Fruit fly (Drosophila melanogaster) whole organism, embryonic: ENCODE results near the gene CG13996.
A peak's percentile ranks its signal among the peaks of the same experiment; 100 is the strongest.

Experiments
- ATbp ChIP-seq: fragments of 200-800 bp; sonication (Bioruptor generic); optimal IDR thresholded peaks from 2 replicates; lab custom pipeline; 2017; ENCODE audit warnings: missing biosample characterization, mild to moderate bottlenecking, missing genetic modification characterization, missing genetic modification reagents
- Blimp-1 ChIP-seq: fragments of 200-800 bp; sonication (Bioruptor generic); optimal IDR thresholded peaks from 3 replicates; lab custom pipeline; 2018; ENCODE audit warnings: missing biosample characterization, missing genetic modification characterization, mild to moderate bottlenecking, moderate library complexity, missing genetic modification reagents
- CG10321 ChIP-seq: fragments of 200-800 bp; sonication (Bioruptor generic); IDR thresholded peaks from 2 replicates; pipeline ENCODE4 v1.3.6; 2022; ENCODE audit warnings: missing biosample characterization, missing genetic modification characterization
- CG10654 ChIP-seq: fragments of 200-800 bp; sonication (Bioruptor generic); optimal IDR thresholded peaks from 2 replicates; lab custom pipeline; 2016; ENCODE audit warnings: missing biosample characterization, missing genetic modification characterization
- CG10979 ChIP-seq: fragments of 200-800 bp; sonication (Bioruptor generic); optimal IDR thresholded peaks from 2 replicates; lab custom pipeline; 2018; ENCODE audit warnings: missing biosample characterization, mild to moderate bottlenecking, missing genetic modification characterization, moderate library complexity
- CG17829 ChIP-seq: fragments of 200-800 bp; optimal IDR thresholded peaks from 2 replicates; lab custom pipeline; 2019; ENCODE audit warnings: missing biosample characterization, mild to moderate bottlenecking, missing genetic modification characterization, moderate library complexity
- CG18599 ChIP-seq: fragments of 200-800 bp; sonication (Bioruptor generic); optimal IDR thresholded peaks from 3 replicates; lab custom pipeline; 2017; ENCODE audit warnings: missing biosample characterization, missing genetic modification characterization, mild to moderate bottlenecking, moderate library complexity, missing genetic modification reagents
- CG2120 ChIP-seq: fragments of 200-800 bp; sonication (Bioruptor generic); optimal IDR thresholded peaks from 3 replicates; lab custom pipeline; 2016; ENCODE audit warnings: missing biosample characterization, missing genetic modification characterization
- CG34422 ChIP-seq: fragments of 200-800 bp; sonication (Bioruptor generic); IDR thresholded peaks from 3 replicates; pipeline ENCODE4 v1.3.6; 2022; ENCODE audit warnings: missing biosample characterization, missing genetic modification characterization
- CG3726 ChIP-seq: fragments of 200-800 bp; sonication (Bioruptor generic); IDR thresholded peaks from 3 replicates; pipeline ENCODE4, ENCODE4 v1.3.6; 2022; ENCODE audit warnings: missing biosample characterization, missing genetic modification characterization
- CG6175 ChIP-seq: fragments of 200-800 bp; sonication (Bioruptor generic); IDR thresholded peaks from 3 replicates; pipeline ENCODE4 v1.3.6; 2022; ENCODE audit warnings: missing biosample characterization, missing genetic modification characterization
- CG6654 ChIP-seq: fragments of 200-800 bp; sonication (Bioruptor generic); optimal IDR thresholded peaks from 2 replicates; lab custom pipeline; 2017; ENCODE audit warnings: missing biosample characterization, mild to moderate bottlenecking, missing genetic modification characterization
- CG7357 ChIP-seq: fragments of 200-800 bp; sonication (Bioruptor generic); IDR thresholded peaks from 3 replicates; pipeline ENCODE4 v1.3.6; 2022; ENCODE audit warnings: missing biosample characterization, missing genetic modification characterization
- CG7745 ChIP-seq: fragments of 200-800 bp; sonication (Bioruptor generic); optimal IDR thresholded peaks from 2 replicates; lab custom pipeline; 2018; ENCODE audit warnings: missing biosample characterization, mild to moderate bottlenecking, missing genetic modification characterization, moderate library complexity
- Doc3 ChIP-seq: fragments of 200-800 bp; sonication (Bioruptor generic); IDR thresholded peaks from 3 replicates; pipeline ENCODE4 v1.3.6; 2022; ENCODE audit warnings: missing biosample characterization, missing genetic modification characterization; ENCODE audit not compliant: partially characterized antibody
- E2f1 ChIP-seq: fragments of 200-800 bp; sonication (Bioruptor generic); IDR thresholded peaks from 2 replicates; pipeline ENCODE4 v1.3.6; 2022; ENCODE audit warnings: missing biosample characterization, missing genetic modification characterization
- Ets97D ChIP-seq: fragments of 200-800 bp; sonication (Bioruptor generic); optimal IDR thresholded peaks from 3 replicates; lab custom pipeline; 2016; ENCODE audit warnings: missing biosample characterization, missing genetic modification characterization
- GATAe ChIP-seq: fragments of 200-800 bp; sonication (Bioruptor generic); conservative IDR thresholded peaks from 2 replicates; pipeline ENCODE4 v1.3.6; 2022; ENCODE audit warnings: missing biosample characterization, missing genetic modification characterization
- HHEX ChIP-seq: fragments of 200-800 bp; sonication (Bioruptor generic); optimal IDR thresholded peaks from 3 replicates; lab custom pipeline; 2017; ENCODE audit warnings: missing biosample characterization, mild to moderate bottlenecking, missing genetic modification characterization, missing genetic modification reagents
- Hsf ChIP-seq: fragments of 200-800 bp; sonication (Bioruptor generic); optimal IDR thresholded peaks from 3 replicates; lab custom pipeline; 2016; ENCODE audit warnings: missing biosample characterization, missing genetic modification characterization
- Med ChIP-seq: fragments of 200-800 bp; sonication (Bioruptor generic); peaks from one replicate; lab custom pipeline; 2016; ENCODE audit warnings: missing biosample characterization, missing genetic modification characterization, mild to moderate bottlenecking, inconsistent platforms, moderate library complexity
- Rfx ChIP-seq: fragments of 200-800 bp; sonication (Bioruptor generic); IDR thresholded peaks from 2 replicates; pipeline ENCODE4 v1.3.6; 2022; ENCODE audit warnings: missing biosample characterization, missing genetic modification characterization
- Trl ChIP-seq, 3 experiments: fragments of >200 bp in 2 of 3; fragments of 200-800 bp in 1 of 3; sonication (Bioruptor generic) in 1 of 3; optimal IDR thresholded peaks; 2 replicates in 1 of 3; 3 replicates in 2 of 3; lab custom pipeline; 2016 to 2017; ENCODE audit warnings: missing biosample characterization in 1 of 3, missing genetic modification characterization in 1 of 3
- amos ChIP-seq: fragments of 200-800 bp; sonication (Bioruptor generic); IDR thresholded peaks from 2 replicates; pipeline ENCODE4 v1.3.6; 2022; ENCODE audit warnings: missing biosample characterization, missing genetic modification characterization; ENCODE audit not compliant: partially characterized antibody
- ato ChIP-seq: fragments of 200-800 bp; sonication (Bioruptor generic); IDR thresholded peaks from 2 replicates; pipeline ENCODE4 v1.3.6; 2022; ENCODE audit warnings: missing biosample characterization, missing genetic modification characterization; ENCODE audit not compliant: partially characterized antibody
- cg ChIP-seq: fragments of 200-800 bp; sonication (Bioruptor generic); optimal IDR thresholded peaks from 3 replicates; lab custom pipeline; 2019; ENCODE audit warnings: missing biosample characterization, mild to moderate bottlenecking, missing genetic modification characterization, moderate library complexity
- exex ChIP-seq: fragments of 200-800 bp; sonication (Bioruptor generic); optimal IDR thresholded peaks from 4 replicates; lab custom pipeline; 2018; ENCODE audit warnings: missing biosample characterization, mild to moderate bottlenecking, missing genetic modification characterization, moderate library complexity
- ftz-f1 ChIP-seq: fragments of 200-800 bp; sonication (Bioruptor generic); optimal IDR thresholded peaks from 2 replicates; lab custom pipeline; 2016; ENCODE audit warnings: missing biosample characterization, missing genetic modification characterization
- gce ChIP-seq: fragments of 200-800 bp; sonication (Bioruptor generic); IDR thresholded peaks from 3 replicates; pipeline ENCODE4 v1.3.6; 2022; ENCODE audit warnings: missing biosample characterization, missing genetic modification characterization
- grau ChIP-seq: fragments of 200-800 bp; optimal IDR thresholded peaks from 3 replicates; lab custom pipeline; 2019; ENCODE audit warnings: missing biosample characterization, mild to moderate bottlenecking, missing genetic modification characterization, moderate library complexity
- grn ChIP-seq: fragments of 200-800 bp; sonication (Bioruptor generic); optimal IDR thresholded peaks from 3 replicates; lab custom pipeline; 2017; ENCODE audit warnings: missing biosample characterization, missing genetic modification characterization
- ind ChIP-seq: fragments of 200-800 bp; sonication (Bioruptor generic); optimal IDR thresholded peaks from 3 replicates; lab custom pipeline; 2016; ENCODE audit warnings: missing biosample characterization, missing genetic modification characterization
- lab ChIP-seq: fragments of 200-800 bp; sonication (Bioruptor generic); optimal IDR thresholded peaks from 3 replicates; lab custom pipeline; 2017; ENCODE audit warnings: missing biosample characterization, missing genetic modification characterization, mild to moderate bottlenecking, moderate library complexity, missing genetic modification reagents
- mirr ChIP-seq: fragments of 200-800 bp; sonication (Bioruptor generic); optimal IDR thresholded peaks from 3 replicates; lab custom pipeline; 2018; ENCODE audit warnings: missing biosample characterization, mild to moderate bottlenecking, missing genetic modification characterization
- nom ChIP-seq: fragments of 200-800 bp; sonication (Bioruptor generic); optimal IDR thresholded peaks from 2 replicates; lab custom pipeline; 2017; ENCODE audit warnings: missing biosample characterization, missing genetic modification characterization, mild to moderate bottlenecking, moderate library complexity, missing genetic modification reagents
- sd ChIP-seq: fragments of 200-800 bp; sonication (Bioruptor generic); optimal IDR thresholded peaks from 3 replicates; lab custom pipeline; 2018; ENCODE audit warnings: missing biosample characterization, mild to moderate bottlenecking, missing genetic modification characterization, moderate library complexity
- sqz ChIP-seq: fragments of 200-800 bp; sonication (Bioruptor generic); optimal IDR thresholded peaks from 3 replicates; lab custom pipeline; 2018; ENCODE audit warnings: missing biosample characterization, mild to moderate bottlenecking, missing genetic modification characterization
- sr ChIP-seq: fragments of 200-800 bp; sonication (Bioruptor generic); IDR thresholded peaks from 3 replicates; pipeline ENCODE4 v1.3.6; 2022; ENCODE audit warnings: missing biosample characterization, missing genetic modification characterization
- z ChIP-seq: fragments of 200-800 bp; sonication (Bioruptor generic); IDR thresholded peaks from 3 replicates; pipeline ENCODE4 v1.3.6; 2022; ENCODE audit warnings: missing biosample characterization, missing genetic modification characterization

CG13996 gene

dm6 chr2L:5975025-5975539 is 45.6 kb upstream of the CG13996 start (continued):
- peak; percentile 5 for TF ChIP-seq lab
- peak; percentile 71 for TF ChIP-seq ftz-f1 (GFP tag; lab: Kevin White, UChicago)
- TF ChIP-seq amos (GFP tag; lab: Robert Waterston, UW), result no peak
- TF ChIP-seq Trl (optimal IDR thresholded peaks at IDR 0.05; lab: Kevin White, UChicago), result no peak
- no peak for TF ChIP-seq Trl (GFP tag; optimal IDR thresholded peaks at IDR 0.05; lab: Kevin White, UChicago)
- TF ChIP-seq CG10979 (tag; lab: Kevin White, UChicago), result no peak
- no peak for TF ChIP-seq CG6654
- TF ChIP-seq cg (GFP tag; lab: Kevin White, UChicago), result peak; percentile 16
- peak; percentile 12 for TF ChIP-seq nom (GFP tag; lab: Kevin White, UChicago)
- TF ChIP-seq Hsf (GFP tag; lab: Kevin White, UChicago), result no peak
- TF ChIP-seq ind, result no peak
- 0 out of 2 replicates have a peak, but pooled peaks have one; percentile 26 for TF ChIP-seq CG10321 (GFP tag; lab: Robert Waterston, UW)
- TF ChIP-seq CG6175 (GFP tag; lab: Robert Waterston, UW), result 0 out of 3 replicates have a peak, but pooled peaks have one; percentile 46
- no peak for TF ChIP-seq Doc3
- TF ChIP-seq CG18599 (GFP tag; lab: Kevin White, UChicago), result peak; percentile 15
- TF ChIP-seq sr (GFP tag; lab: Robert Waterston, UW), result no peak; the same call in 2 of the 3 replicates
- TF ChIP-seq Rfx (GFP tag; lab: Robert Waterston, UW), result peak; percentile 39; the same call in 1 of the 2 replicates
- TF ChIP-seq Med (GFP tag; lab: Kevin White, UChicago), result peak; percentile 50
- no peak for TF ChIP-seq Ets97D (GFP tag; lab: Kevin White, UChicago)
- 0 out of 3 replicates have a peak, but pooled peaks have one; percentile 19 for TF ChIP-seq CG34422 (GFP tag; lab: Robert Waterston, UW)
- TF ChIP-seq gce, result 0 out of 3 replicates have a peak, but pooled peaks have one; percentile 31
- no peak for TF ChIP-seq CG10654 (GFP tag; lab: Kevin White, UChicago)
- TF ChIP-seq, all 482 proteins: peak for 15

- no peak for TF ChIP-seq ATbp
- peak; percentile 71; the same call in 1 of the 3 replicates for TF ChIP-seq z (GFP tag; lab: Robert Waterston, UW)
- peak; percentile 48 for TF ChIP-seq Blimp-1 (GFP tag; lab: Kevin White, UChicago)
- no peak for TF ChIP-seq CG7357 (GFP tag; lab: Robert Waterston, UW)
- no peak for TF ChIP-seq CG3726 (GFP tag; lab: Robert Waterston, UW)
- peak; percentile 5 for TF ChIP-seq grn (GFP tag; lab: Kevin White, UChicago)
- peak; percentile 54 for TF ChIP-seq exex (tag; lab: Kevin White, UChicago)
- TF ChIP-seq grau (tag; lab: Kevin White, UChicago), result no peak
- TF ChIP-seq HHEX, result no peak
- TF ChIP-seq CG17829 (tag; lab: Kevin White, UChicago), result no peak
- TF ChIP-seq sd, result peak; percentile 55
- TF ChIP-seq sqz (GFP tag; lab: Kevin White, UChicago), result peak; percentile 44
- no peak for TF ChIP-seq ato (GFP tag; lab: Robert Waterston, UW)
- TF ChIP-seq mirr, result peak; percentile 38
- TF ChIP-seq CG2120 (GFP tag; lab: Kevin White, UChicago), result no peak
- TF ChIP-seq CG7745 (tag; lab: Kevin White, UChicago), result no peak
- TF ChIP-seq GATAe (GFP tag; lab: Robert Waterston, UW), result peak; percentile 45
- no peak for TF ChIP-seq E2f1
Measured at dm6 chr2L:5975601-5976000, 45.0 kb upstream of the CG13996 start.
